Worm (Caenorhabditis elegans): ENCODE data around the gene srd-42.

DNA sequence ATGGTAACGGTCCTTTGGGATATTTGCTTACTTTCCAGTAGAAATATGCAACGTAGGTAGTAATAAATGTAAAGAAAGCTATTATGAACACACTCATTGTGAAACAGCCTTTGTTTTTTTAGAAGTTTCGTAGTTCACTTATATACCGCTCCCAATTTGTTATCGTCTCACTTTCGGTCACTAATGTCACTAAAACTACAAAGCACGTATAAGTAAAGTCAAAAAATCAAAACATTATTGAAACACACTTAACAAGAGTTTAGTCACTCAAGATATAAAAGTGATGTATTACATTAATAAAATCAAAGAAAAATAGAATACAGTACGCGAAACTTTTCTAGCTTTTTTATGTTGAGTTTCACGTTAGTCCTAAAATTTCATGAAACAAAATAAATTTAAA, 29.2 kb downstream of the srd-42 start, which contains the start of gene cyp-14A3:
- TF ChIP-seq ztf-23 (GFP tag; IDR thresholded peaks at IDR 0.05) = no peak
- no peak for TF ChIP-seq ztf-29 (GFP tag; IDR thresholded peaks at IDR 0.05)
- no peak for TF ChIP-seq med-1 (GFP tag; optimal IDR thresholded peaks at IDR 0.05; ENCODE audit: insufficient read depth)
- no peak for TF ChIP-seq cog-1 (tag; optimal IDR thresholded peaks at IDR 0.05)
- no peak for TF ChIP-seq tab-1 (GFP tag; IDR thresholded peaks at IDR 0.05)

Data from whole organism, midembryonic.